Worm (Caenorhabditis elegans) whole organism, young adult: ENCODE results near the gene Y55F3C.10.

Source experiments
- C06A6.2 ChIP-seq: fragments of 200-800 bp; sonication (Bioruptor generic); conservative IDR thresholded peaks from 2 replicates; pipeline ENCODE4 v1.3.6; 2022; ENCODE audit warnings: missing genetic modification characterization, missing compliant biosample characterization
- C17E4.6 ChIP-seq: fragments of 200-800 bp; sonication (Bioruptor generic); IDR thresholded peaks from 2 replicates; pipeline ENCODE4 v1.3.6; 2022; ENCODE audit warnings: missing genetic modification reagents, missing genetic modification characterization, missing compliant biosample characterization
- F22D6.2 ChIP-seq: sonication (generic microtip); optimal IDR thresholded peaks from 2 replicates; lab custom pipeline; 2016; ENCODE audit warnings: mild to moderate bottlenecking, missing genetic modification characterization, missing compliant biosample characterization
- F39B2.1 ChIP-seq: fragments of 200-800 bp; sonication (Bioruptor generic); IDR thresholded peaks from 2 replicates; pipeline ENCODE4 v1.3.6; 2022; ENCODE audit warnings: missing genetic modification reagents, missing genetic modification characterization, missing compliant biosample characterization
- F57A8.1 ChIP-seq: fragments of 200-800 bp; sonication (Bioruptor generic); optimal IDR thresholded peaks from 2 replicates; lab custom pipeline; 2018; ENCODE audit warnings: mild to moderate bottlenecking, missing genetic modification characterization, moderate library complexity, missing compliant biosample characterization
- F57C9.4 ChIP-seq: sonication (generic microtip); optimal IDR thresholded peaks from 2 replicates; lab custom pipeline; 2017; ENCODE audit warnings: mild to moderate bottlenecking, missing genetic modification characterization, missing compliant biosample characterization
- T07F8.4 ChIP-seq: sonication (generic microtip); optimal IDR thresholded peaks from 2 replicates; lab custom pipeline; 2016; ENCODE audit warnings: mild to moderate bottlenecking, missing genetic modification characterization, moderate library complexity, missing compliant biosample characterization
- T26A5.8 ChIP-seq: sonication (generic microtip); optimal IDR thresholded peaks from 2 replicates; lab custom pipeline; 2016; ENCODE audit warnings: missing genetic modification characterization, missing compliant biosample characterization
- Y53G8AR.9 ChIP-seq: fragments of 200-800 bp; sonication (Bioruptor generic); conservative IDR thresholded peaks from 2 replicates; pipeline ENCODE4 v1.3.6; 2022; ENCODE audit warnings: missing genetic modification reagents, missing genetic modification characterization, missing compliant biosample characterization
- Y56A3A.18 ChIP-seq: fragments of 200-800 bp; sonication (Bioruptor generic); IDR thresholded peaks from 2 replicates; pipeline ENCODE4 v1.3.6; 2022; ENCODE audit warnings: missing genetic modification reagents, missing genetic modification characterization, missing compliant biosample characterization
- Y79H2A.3 ChIP-seq: fragments of 200-800 bp; sonication (Bioruptor generic); conservative IDR thresholded peaks from 2 replicates; pipeline ENCODE4 v1.3.6; 2022; ENCODE audit warnings: missing genetic modification reagents, missing genetic modification characterization, missing compliant biosample characterization
- atf-7 ChIP-seq: sonication (generic microtip); optimal IDR thresholded peaks from 2 replicates; lab custom pipeline; 2017; ENCODE audit warnings: mild to moderate bottlenecking, missing genetic modification characterization, missing compliant biosample characterization
- athp-1 ChIP-seq: sonication (generic microtip); optimal IDR thresholded peaks from 2 replicates; lab custom pipeline; 2017; ENCODE audit warnings: mild to moderate bottlenecking, missing genetic modification characterization, missing compliant biosample characterization
- attf-3 ChIP-seq: fragments of 200-800 bp; sonication (Bioruptor generic); conservative IDR thresholded peaks from 2 replicates; pipeline ENCODE4 v1.3.6; 2022; ENCODE audit warnings: missing genetic modification reagents, missing genetic modification characterization, missing compliant biosample characterization
- attf-5 ChIP-seq: fragments of 200-800 bp; sonication (Bioruptor generic); optimal IDR thresholded peaks from 2 replicates; lab custom pipeline; 2018; ENCODE audit warnings: mild to moderate bottlenecking, missing genetic modification characterization, missing compliant biosample characterization
- attf-6 ChIP-seq: fragments of 200-800 bp; sonication (Bioruptor generic); IDR thresholded peaks from 2 replicates; pipeline ENCODE4 v1.3.6; 2022; ENCODE audit warnings: missing genetic modification reagents, missing genetic modification characterization, missing compliant biosample characterization
- cebp-1 ChIP-seq, 2 experiments: fragments of 200-800 bp in 1 of 2; sonication (Bioruptor generic) in 1 of 2; sonication (generic microtip) in 1 of 2; IDR thresholded peaks in 1 of 2; optimal IDR thresholded peaks in 1 of 2; 2 replicates each; pipeline versions ENCODE4 v1.3.6 to Lab custom; 2017 to 2022; ENCODE audit warnings: missing compliant biosample characterization in 2 of 2, missing genetic modification characterization in 2 of 2, mild to moderate bottlenecking in 1 of 2, missing genetic modification reagents in 1 of 2, moderate library complexity in 1 of 2
- ceh-100 ChIP-seq: fragments of 200-800 bp; sonication (Bioruptor generic); IDR thresholded peaks from 2 replicates; pipeline ENCODE4 v1.3.6; 2022; ENCODE audit warnings: missing genetic modification reagents, missing genetic modification characterization, missing compliant biosample characterization
- ceh-27 ChIP-seq: fragments of 200-800 bp; sonication (Bioruptor generic); optimal IDR thresholded peaks from 2 replicates; lab custom pipeline; 2018; ENCODE audit warnings: mild to moderate bottlenecking, missing genetic modification characterization, moderate library complexity, missing compliant biosample characterization
- chd-7 ChIP-seq: sonication (generic microtip); optimal IDR thresholded peaks from 2 replicates; lab custom pipeline; 2016; ENCODE audit warnings: mild to moderate bottlenecking, missing genetic modification characterization, moderate library complexity, missing compliant biosample characterization
- efl-1 ChIP-seq: fragments of 150-350 bp; optimal IDR thresholded peaks from 2 replicates; lab custom pipeline; 2014; ENCODE audit warnings: missing biosample characterization, missing genetic modification reagents, missing genetic modification characterization
- ets-4 ChIP-seq: fragments of 200-800 bp; sonication (Bioruptor generic); optimal IDR thresholded peaks from 2 replicates; lab custom pipeline; 2018; ENCODE audit warnings: mild to moderate bottlenecking, missing genetic modification characterization, missing compliant biosample characterization
- fkh-3 ChIP-seq: sonication (generic microtip); optimal IDR thresholded peaks from 2 replicates; lab custom pipeline; 2016; ENCODE audit warnings: mild to moderate bottlenecking, missing genetic modification characterization, missing compliant biosample characterization
- gei-17 ChIP-seq: fragments of 200-800 bp; sonication (Bioruptor generic); optimal IDR thresholded peaks from 2 replicates; lab custom pipeline; 2018; ENCODE audit warnings: mild to moderate bottlenecking, missing genetic modification characterization, missing compliant biosample characterization
- him-1 ChIP-seq: sonication (generic microtip); optimal IDR thresholded peaks from 2 replicates; lab custom pipeline; 2016; ENCODE audit warnings: missing genotype, missing genetic modification reagents, missing genetic modification characterization, missing compliant biosample characterization
- hmg-1.2 ChIP-seq: fragments of 200-800 bp; sonication (Bioruptor generic); IDR thresholded peaks from 2 replicates; pipeline ENCODE4 v1.3.6; 2022; ENCODE audit warnings: missing genetic modification reagents, missing genetic modification characterization, missing compliant biosample characterization
- hmg-20 ChIP-seq: fragments of 200-800 bp; sonication (Bioruptor generic); IDR thresholded peaks from 2 replicates; pipeline ENCODE4 v1.3.6; 2022; ENCODE audit warnings: missing genetic modification reagents, missing genetic modification characterization, missing compliant biosample characterization
- lag-1 ChIP-seq: fragments of 200-800 bp; sonication (Bioruptor generic); IDR thresholded peaks from 2 replicates; pipeline ENCODE4 v1.3.6; 2022; ENCODE audit warnings: missing genetic modification reagents, missing genetic modification characterization, missing compliant biosample characterization
- let-607 ChIP-seq, 2 experiments: fragments of 200-800 bp in 1 of 2; sonication (Bioruptor generic) in 1 of 2; sonication (generic microtip) in 1 of 2; optimal IDR thresholded peaks; 2 replicates each; lab custom pipeline; 2016 to 2018; ENCODE audit warnings: mild to moderate bottlenecking in 2 of 2, missing compliant biosample characterization in 2 of 2, missing genetic modification characterization in 2 of 2, moderate library complexity in 2 of 2, missing genotype in 1 of 2
- lin-35 ChIP-seq, 3 experiments: fragments of 150-350 bp in 2 of 3; sonication (generic microtip) in 1 of 3; optimal IDR thresholded peaks; 2 replicates each; lab custom pipeline; 2014 to 2018; ENCODE audit warnings: missing biosample characterization in 3 of 3, missing genetic modification characterization in 3 of 3, missing genetic modification reagents in 3 of 3
- lin-40 ChIP-seq: sonication (generic microtip); optimal IDR thresholded peaks from 2 replicates; lab custom pipeline; 2016; ENCODE audit warnings: missing genetic modification characterization, mild to moderate bottlenecking, missing compliant biosample characterization, missing genotype, missing genetic modification reagents
- madf-8 ChIP-seq: fragments of 200-800 bp; sonication (Bioruptor generic); conservative IDR thresholded peaks from 2 replicates; pipeline ENCODE4 v1.3.6; 2022; ENCODE audit warnings: missing genetic modification reagents, missing genetic modification characterization, missing compliant biosample characterization
- nfyb-1 ChIP-seq: fragments of 200-800 bp; sonication (Bioruptor generic); IDR thresholded peaks from 2 replicates; pipeline ENCODE4 v1.3.6; 2022; ENCODE audit warnings: missing genetic modification reagents, missing genetic modification characterization, missing compliant biosample characterization
- nhr-27 ChIP-seq: fragments of 200-800 bp; sonication (Bioruptor generic); optimal IDR thresholded peaks from 2 replicates; lab custom pipeline; 2018; ENCODE audit warnings: mild to moderate bottlenecking, missing genetic modification characterization, moderate library complexity, missing compliant biosample characterization
- repo-1 ChIP-seq: sonication (generic microtip); optimal IDR thresholded peaks from 2 replicates; lab custom pipeline; 2017; ENCODE audit warnings: mild to moderate bottlenecking, missing genetic modification characterization, missing compliant biosample characterization
- sdz-38 ChIP-seq: sonication (generic microtip); optimal IDR thresholded peaks from 2 replicates; lab custom pipeline; 2016; ENCODE audit warnings: missing genotype, missing genetic modification characterization, missing compliant biosample characterization
- snpc-1.1 ChIP-seq: sonication (generic microtip); optimal IDR thresholded peaks from 2 replicates; lab custom pipeline; 2017; ENCODE audit warnings: missing genetic modification characterization, mild to moderate bottlenecking, missing compliant biosample characterization, antibody characterized with exemption, moderate library complexity, missing genotype, missing genetic modification reagents; ENCODE audit not compliant: insufficient read depth
- somi-1 ChIP-seq: fragments of 200-800 bp; sonication (Bioruptor generic); optimal IDR thresholded peaks from 2 replicates; lab custom pipeline; 2018; ENCODE audit warnings: mild to moderate bottlenecking, missing genetic modification characterization, missing compliant biosample characterization
- sptf-2 ChIP-seq: fragments of 200-800 bp; sonication (Bioruptor generic); optimal IDR thresholded peaks from 2 replicates; lab custom pipeline; 2018; ENCODE audit warnings: mild to moderate bottlenecking, missing genetic modification characterization, missing compliant biosample characterization
- unc-62 ChIP-seq: fragments of 150-350 bp; optimal IDR thresholded peaks from 2 replicates; lab custom pipeline; 2014; ENCODE audit warnings: missing biosample characterization, missing genetic modification reagents, missing genetic modification characterization
- zfh-2 ChIP-seq: fragments of 200-800 bp; sonication (Bioruptor generic); conservative IDR thresholded peaks from 2 replicates; pipeline ENCODE4 v1.3.6; 2022; ENCODE audit warnings: missing genetic modification reagents, missing genetic modification characterization, missing compliant biosample characterization
- ztf-18 ChIP-seq: sonication (generic microtip); optimal IDR thresholded peaks from 2 replicates; lab custom pipeline; 2016; ENCODE audit warnings: missing genotype, mild to moderate bottlenecking, missing genetic modification characterization, missing compliant biosample characterization
- ztf-22 ChIP-seq: fragments of 200-800 bp; sonication (Bioruptor generic); optimal IDR thresholded peaks from 2 replicates; lab custom pipeline; 2018; ENCODE audit warnings: mild to moderate bottlenecking, missing genetic modification characterization, moderate library complexity, missing compliant biosample characterization
- ztf-28 ChIP-seq: fragments of 200-800 bp; sonication (Bioruptor generic); IDR thresholded peaks from 2 replicates; pipeline ENCODE4 v1.3.6; 2022; ENCODE audit warnings: missing genetic modification reagents, missing genetic modification characterization, missing compliant biosample characterization
- ztf-6 ChIP-seq: fragments of 200-800 bp; sonication (Bioruptor generic); IDR thresholded peaks from 2 replicates; pipeline ENCODE4 v1.3.6; 2022; ENCODE audit warnings: missing genetic modification reagents, missing genetic modification characterization, missing compliant biosample characterization

The Y55F3C.10 gene

DNA sequence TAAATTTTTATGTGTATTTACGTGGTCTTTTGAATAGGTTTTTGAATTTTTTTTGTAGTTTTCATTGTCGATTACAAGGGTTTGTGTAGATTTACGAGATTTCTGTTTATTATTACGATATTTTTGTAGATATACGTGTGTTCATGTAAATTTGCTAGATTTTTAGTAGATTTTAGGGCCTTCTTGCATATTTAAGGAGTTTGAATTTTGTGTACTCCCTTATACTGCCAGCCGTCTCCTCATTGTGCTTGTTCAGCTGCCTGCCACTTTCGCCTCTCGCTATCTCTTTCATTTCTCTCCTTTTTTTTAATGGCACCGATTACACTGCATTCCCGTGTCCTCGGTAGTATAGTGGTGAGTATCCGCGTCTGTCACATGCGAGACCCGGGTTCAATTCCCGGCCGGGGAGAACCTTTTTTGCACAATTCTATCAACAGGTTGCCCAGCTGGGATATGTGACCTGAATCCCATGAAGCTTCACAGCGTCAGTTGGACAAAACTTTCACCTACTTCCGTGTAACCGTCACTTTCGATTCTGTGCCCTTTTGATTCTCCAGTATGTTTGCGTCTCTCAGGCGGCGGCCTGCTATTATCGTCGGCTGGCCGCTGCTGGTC, 36.4 kb downstream of the Y55F3C.10 start (continued):
- TF ChIP-seq C06A6.2 (GFP tag; lab: Robert Waterston, UW), result 0 out of 2 replicates have a peak, but pooled peaks have one; percentile 42
- TF ChIP-seq him-1, result peak; percentile 80
- no peak for TF ChIP-seq unc-62 (GFP tag; lab: Kevin White, UChicago)
- TF ChIP-seq F57A8.1 (GFP tag; lab: Kevin White, UChicago), result peak; percentile 76
- peak; percentile 74; the same call in 1 of the 2 replicates for TF ChIP-seq Y56A3A.18 (GFP tag; lab: Robert Waterston, UW)
- TF ChIP-seq attf-6 (GFP tag; lab: Robert Waterston, UW), result 0 out of 2 replicates have a peak, but pooled peaks have one; percentile 25
- no peak for TF ChIP-seq lin-35 (GFP tag; optimal IDR thresholded peaks at IDR 0.05; lab: Kevin White, UChicago)
- TF ChIP-seq ets-4 (GFP tag; lab: Kevin White, UChicago), result peak; percentile 75
- no peak for TF ChIP-seq sdz-38 (tag; lab: Kevin White, UChicago)
- peak; percentile 28 for TF ChIP-seq fkh-3 (tag; lab: Kevin White, UChicago)
- peak; percentile 24 for TF ChIP-seq nhr-27 (tag; lab: Kevin White, UChicago)
- peak; percentile 37 for TF ChIP-seq athp-1 (tag; lab: Kevin White, UChicago)
- peak; percentile 65 for TF ChIP-seq hmg-20
- peak; percentile 79 for TF ChIP-seq nfyb-1 (GFP tag; lab: Robert Waterston, UW)
- 0 out of 2 replicates have a peak, but pooled peaks have one; percentile 24 for TF ChIP-seq cebp-1 (GFP tag; IDR thresholded peaks at IDR 0.05; lab: Robert Waterston, UW)
- no peak for TF ChIP-seq cebp-1 (tag; optimal IDR thresholded peaks at IDR 0.05; lab: Kevin White, UChicago)
- no peak for TF ChIP-seq ztf-22 (GFP tag; lab: Kevin White, UChicago)
- peak; percentile 78 for TF ChIP-seq T07F8.4 (tag; lab: Kevin White, UChicago)
- no peak for TF ChIP-seq madf-8 (GFP tag; lab: Robert Waterston, UW)
- no peak for TF ChIP-seq sptf-2
- no peak for TF ChIP-seq lin-40 (tag; lab: Kevin White, UChicago)
- peak; percentile 20 for TF ChIP-seq F22D6.2 (tag; lab: Kevin White, UChicago)
- TF ChIP-seq attf-3, result peak; percentile 48; the same call in 1 of the 2 replicates
- TF ChIP-seq C17E4.6, result no peak
- peak; percentile 68 for TF ChIP-seq chd-7 (tag; lab: Kevin White, UChicago)
- TF ChIP-seq F57C9.4, result no peak
- TF ChIP-seq ceh-27, result peak; percentile 75
- TF ChIP-seq T26A5.8 (tag; lab: Kevin White, UChicago), result peak; percentile 29
- peak; percentile 57 for TF ChIP-seq atf-7
- TF ChIP-seq gei-17, result peak; percentile 15
- no peak for TF ChIP-seq F39B2.1
- TF ChIP-seq ztf-6, result peak; percentile 79
- peak; percentile 74 for TF ChIP-seq attf-5 (GFP tag; lab: Kevin White, UChicago)
- no peak for TF ChIP-seq Y79H2A.3 (GFP tag; lab: Robert Waterston, UW)
- TF ChIP-seq efl-1 (GFP tag; lab: Kevin White, UChicago), result no peak
- peak; percentile 63 for TF ChIP-seq repo-1 (tag; lab: Kevin White, UChicago)
- peak; percentile 62 for TF ChIP-seq zfh-2 (GFP tag; lab: Robert Waterston, UW)
- TF ChIP-seq ztf-28 (GFP tag; lab: Robert Waterston, UW), result 0 out of 2 replicates have a peak, but pooled peaks have one; percentile 51
- peak; percentile 84 for TF ChIP-seq hmg-1.2 (GFP tag; lab: Robert Waterston, UW)
- peak; percentile 59 for TF ChIP-seq ztf-18
- TF ChIP-seq let-607 (tag; optimal IDR thresholded peaks at IDR 0.05; lab: Kevin White, UChicago), result peak in 1 of 2 experiments; percentile 5
- TF ChIP-seq snpc-1.1, result peak; percentile 17
- peak; percentile 55 for TF ChIP-seq somi-1 (GFP tag; lab: Kevin White, UChicago)
- TF ChIP-seq lag-1, result no peak
- no peak for TF ChIP-seq Y53G8AR.9 (GFP tag; lab: Robert Waterston, UW)
- TF ChIP-seq ceh-100 (GFP tag; lab: Robert Waterston, UW), result peak; percentile 61
